Worm (Caenorhabditis elegans): Measurements from ENCODE around the gene gcy-34.

gcy-34 gene

DNA sequence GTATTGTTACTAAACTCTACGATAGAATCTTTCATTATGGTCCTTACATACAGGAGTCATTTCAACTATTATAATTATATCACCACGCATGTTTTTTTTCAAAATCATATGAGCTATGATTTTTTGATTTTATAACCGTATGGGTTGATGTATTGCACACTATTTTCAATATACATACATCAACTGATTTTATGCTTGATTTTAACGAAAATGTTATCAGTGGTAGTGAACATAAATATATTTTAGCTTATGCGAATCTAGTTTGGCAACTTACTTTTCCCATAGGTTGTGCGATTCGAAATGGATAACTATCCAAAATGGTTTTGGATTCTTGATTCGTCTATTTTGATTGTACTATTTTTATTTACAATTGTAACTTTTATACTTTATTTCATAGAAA, 37.9 kb upstream of the gcy-34 start, which contains the start of gene srv-10:
Gene srv-10 (plus strand): TSS at position 301 of the 400 bp plus-strand sequence.
- TF ChIP-seq lin-39 (tag; optimal IDR thresholded peaks at IDR 0.05): no peak
- no peak for TF ChIP-seq ceh-9 (tag; optimal IDR thresholded peaks at IDR 0.05)
- no peak for TF ChIP-seq fos-1 (tag; optimal IDR thresholded peaks at IDR 0.05)
- no peak for TF ChIP-seq zag-1 (tag; optimal IDR thresholded peaks at IDR 0.05)
- TF ChIP-seq elt-3 (tag; optimal IDR thresholded peaks at IDR 0.05): no peak
- no peak for TF ChIP-seq sea-2 (GFP tag; optimal IDR thresholded peaks at IDR 0.05)
- TF ChIP-seq nhr-43 (tag; optimal IDR thresholded peaks at IDR 0.05; ENCODE audit: poor library complexity, severe bottlenecking): no peak
- no peak for TF ChIP-seq snpc-4 (tag; optimal IDR thresholded peaks at IDR 0.05)
- TF ChIP-seq ceh-16 (tag; optimal IDR thresholded peaks at IDR 0.05): no peak
- TF ChIP-seq nhr-23 (tag; optimal IDR thresholded peaks at IDR 0.05): no peak
- TF ChIP-seq unc-39 (tag; optimal IDR thresholded peaks at IDR 0.05): no peak
- no peak for TF ChIP-seq lsy-12 (tag; optimal IDR thresholded peaks at IDR 0.05)
- no peak for TF ChIP-seq nhr-25 (tag; optimal IDR thresholded peaks at IDR 0.05)
- no peak for TF ChIP-seq elt-2 (tag; optimal IDR thresholded peaks at IDR 0.05)

DNA sequence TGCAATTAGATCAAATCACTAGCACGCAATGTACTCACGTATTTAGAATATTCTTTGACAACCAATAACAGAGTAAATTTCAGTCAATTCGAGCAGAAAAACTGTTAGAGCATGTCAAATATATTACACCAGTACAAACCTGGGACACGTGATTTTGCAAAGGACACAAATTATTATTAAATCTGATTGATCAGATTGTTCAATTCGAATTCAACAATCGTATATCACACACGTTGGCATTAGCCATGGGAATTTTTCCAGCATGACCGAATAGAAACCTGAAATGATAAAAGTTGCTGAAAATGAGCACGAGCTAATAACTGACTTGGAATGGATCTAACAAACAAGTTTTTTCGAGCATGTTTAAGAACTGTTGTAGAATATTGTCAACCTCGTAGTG, 37.3 kb upstream of the gcy-34 start, which contains the start of gene srv-9:
Gene srv-9 (minus strand): TSS at position 101 of the 400 bp plus-strand sequence.
- TF ChIP-seq mdl-1 (tag; optimal IDR thresholded peaks at IDR 0.05): no peak

DNA sequence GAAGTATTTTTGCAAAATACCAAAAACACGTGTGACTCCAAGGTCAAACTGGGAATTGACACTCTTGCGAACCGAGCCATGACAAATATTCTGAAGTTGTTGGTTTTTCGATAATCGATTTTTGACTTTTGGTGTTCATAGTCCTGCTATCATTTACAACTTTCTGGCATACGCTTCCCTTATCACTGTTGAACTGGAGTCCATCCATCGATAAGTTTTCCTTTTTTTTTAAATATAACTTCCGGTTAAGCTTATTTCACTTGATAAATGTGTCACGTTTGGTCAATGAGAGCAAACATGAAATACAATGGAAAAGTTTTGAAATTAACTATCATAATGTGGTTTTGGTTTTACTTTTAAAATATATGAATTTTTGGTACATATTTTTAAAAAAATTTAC, 36.0 kb upstream of the gcy-34 start:
- TF ChIP-seq nhr-77 (tag; optimal IDR thresholded peaks at IDR 0.05) (no peak), elt-2 (tag; optimal IDR thresholded peaks at IDR 0.05) (peak; percentile 91), jun-1 (tag; optimal IDR thresholded peaks at IDR 0.05) (peak; percentile 18), pqm-1 (tag; optimal IDR thresholded peaks at IDR 0.05) (peak; percentile 96)

DNA sequence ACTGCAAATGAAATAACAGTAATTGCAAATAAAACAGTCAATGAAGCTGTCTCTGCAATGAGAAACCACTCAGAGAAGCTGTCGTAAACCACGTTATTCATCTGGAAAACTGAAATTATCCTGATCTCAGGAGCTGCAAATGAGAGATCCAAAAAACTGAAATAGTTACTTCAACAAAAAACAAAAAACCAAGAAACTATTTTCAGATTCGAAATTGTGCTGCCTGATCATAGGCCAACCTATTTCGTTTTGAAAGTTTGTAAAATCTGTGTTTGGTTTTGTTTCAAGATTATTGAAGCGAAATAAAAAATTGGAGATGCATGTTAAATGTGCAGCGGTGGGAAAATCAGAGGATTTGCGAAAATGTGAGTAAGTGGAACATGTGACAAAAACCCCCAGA, 34.9 kb upstream of the gcy-34 start, which contains the start of gene srv-8:
Gene srv-8 (minus strand): TSS at position 101 of the 400 bp plus-strand sequence.
- TF ChIP-seq hmg-11 (tag; optimal IDR thresholded peaks at IDR 0.05): no peak
- TF ChIP-seq R02D3.7 (tag; optimal IDR thresholded peaks at IDR 0.05): no peak
- TF ChIP-seq lin-39 (tag; optimal IDR thresholded peaks at IDR 0.05): no peak

DNA sequence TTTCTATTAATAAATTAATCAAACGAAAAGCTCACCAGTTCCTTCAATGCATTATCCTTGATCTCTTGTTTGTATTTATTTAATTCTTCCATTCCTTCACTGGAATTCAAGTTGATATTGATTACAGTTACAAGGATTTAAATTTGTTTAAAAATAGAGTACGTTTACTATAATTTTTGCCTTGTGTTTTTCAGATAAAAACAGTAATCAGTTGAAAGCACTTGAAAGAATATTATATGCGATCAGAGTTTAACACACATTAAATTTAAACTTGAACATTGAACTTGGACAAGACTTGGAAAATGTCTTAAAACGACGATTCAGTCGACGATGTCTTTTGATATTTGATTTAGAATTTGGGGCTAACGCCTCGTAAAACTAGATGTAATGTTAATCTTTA, 31.8 kb upstream of the gcy-34 start, which contains the start of gene F53F1.6:
Gene F53F1.6 (minus strand): TSS at position 101 of the 400 bp plus-strand sequence.
- TF ChIP-seq ceh-16 (tag; optimal IDR thresholded peaks at IDR 0.05) (no peak), nhr-67 (tag; optimal IDR thresholded peaks at IDR 0.05) (no peak), unc-62 (GFP tag; optimal IDR thresholded peaks at IDR 0.05) (no peak), skn-1 (tag; optimal IDR thresholded peaks at IDR 0.05) (no peak), fos-1 (tag; optimal IDR thresholded peaks at IDR 0.05) (no peak), nhr-28 (tag; optimal IDR thresholded peaks at IDR 0.05) (no peak), eor-1 (tag; optimal IDR thresholded peaks at IDR 0.05) (no peak), lsy-12 (tag; optimal IDR thresholded peaks at IDR 0.05) (no peak), fkh-10 (GFP tag; optimal IDR thresholded peaks at IDR 0.05) (no peak), ceh-9 (tag; optimal IDR thresholded peaks at IDR 0.05) (no peak), daf-12 (tag; optimal IDR thresholded peaks at IDR 0.05) (no peak), ceh-82 (tag; optimal IDR thresholded peaks at IDR 0.05) (no peak), nhr-25 (tag; optimal IDR thresholded peaks at IDR 0.05) (no peak), hmg-11 (tag; optimal IDR thresholded peaks at IDR 0.05) (no peak), snpc-4 (tag; optimal IDR thresholded peaks at IDR 0.05) (no peak), ztf-11 (tag; optimal IDR thresholded peaks at IDR 0.05) (no peak), fkh-2 (tag; optimal IDR thresholded peaks at IDR 0.05) (no peak), unc-39 (tag; optimal IDR thresholded peaks at IDR 0.05) (no peak)

DNA sequence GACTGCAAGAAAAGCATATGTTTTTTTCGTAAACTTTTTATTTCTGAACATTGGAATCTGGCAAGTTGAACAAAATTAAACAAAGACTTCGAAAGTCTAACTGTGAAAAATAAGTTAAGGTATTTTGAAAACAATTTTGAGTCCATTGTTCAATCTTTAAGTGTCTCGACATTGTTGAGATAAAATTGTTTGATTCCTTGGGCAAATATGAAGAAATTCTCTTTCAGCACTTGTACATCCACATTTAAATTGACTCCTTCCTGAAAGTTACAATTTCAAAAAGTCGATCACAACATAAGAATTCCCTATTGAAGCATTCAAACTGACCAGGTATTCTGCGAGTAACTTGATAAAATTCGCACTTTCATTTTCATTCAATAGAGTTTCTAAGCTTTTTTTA, 30.4 kb upstream of the gcy-34 start:
- TF ChIP-seq nhr-237 (tag; optimal IDR thresholded peaks at IDR 0.05): no peak
- TF ChIP-seq mml-1 (tag; optimal IDR thresholded peaks at IDR 0.05): no peak
- TF ChIP-seq nhr-12 (tag; optimal IDR thresholded peaks at IDR 0.05): no peak
- no peak for TF ChIP-seq skn-1 (tag; optimal IDR thresholded peaks at IDR 0.05)
- TF ChIP-seq ztf-11 (tag; optimal IDR thresholded peaks at IDR 0.05): no peak
- TF ChIP-seq ceh-28 (tag; optimal IDR thresholded peaks at IDR 0.05): no peak
- no peak for TF ChIP-seq fos-1 (tag; optimal IDR thresholded peaks at IDR 0.05)
- TF ChIP-seq nhr-11 (tag; optimal IDR thresholded peaks at IDR 0.05): no peak
- peak; percentile 46 for TF ChIP-seq nhr-43 (tag; optimal IDR thresholded peaks at IDR 0.05; ENCODE audit: poor library complexity, severe bottlenecking)
- peak; percentile 79 for TF ChIP-seq nhr-77 (tag; optimal IDR thresholded peaks at IDR 0.05)
- TF ChIP-seq nhr-23 (tag; optimal IDR thresholded peaks at IDR 0.05): no peak
- TF ChIP-seq ceh-82 (tag; optimal IDR thresholded peaks at IDR 0.05): peak; percentile 39
- TF ChIP-seq nhr-25 (tag; optimal IDR thresholded peaks at IDR 0.05): peak; percentile 4
- no peak for TF ChIP-seq aly-2 (tag; optimal IDR thresholded peaks at IDR 0.05)
